Fruit fly (Drosophila melanogaster): ENCODE measurements around the gene Slbp.
A peak's percentile ranks its signal among the peaks of the same experiment; 100 is the strongest.

Gene Slbp

dm6 chr3R:29139767-29140755 is 13.0 kb downstream of the Slbp start:
- no peak for TF ChIP-seq noc (tag; optimal IDR thresholded peaks at IDR 0.05)

- no peak for TF ChIP-seq noc (tag; optimal IDR thresholded peaks at IDR 0.05)
Observed at dm6 chr3R:29138961-29139527, 14.0 kb downstream of the Slbp start.

- no peak for TF ChIP-seq noc (tag; optimal IDR thresholded peaks at IDR 0.05)
Observed at dm6 chr3R:29138407-29138806, 14.7 kb downstream of the Slbp start, which contains the start of the genes Alg13 and superdeath. TSS of gene Alg13 (minus strand) at chr3R:29138573. TSS of gene superdeath (plus strand) at chr3R:29138662.

- peak; percentile 16 for TF ChIP-seq noc (tag; optimal IDR thresholded peaks at IDR 0.05)
Observed at dm6 chr3R:29130902-29131621, 22.0 kb downstream of the Slbp start, which contains the start of the genes dgt6 and Vha100-1. TSS of gene dgt6 (minus strand) at chr3R:29130972. TSS of gene Vha100-1 (plus strand) at chr3R:29131193.

- peak; percentile 57 for TF ChIP-seq noc (tag; optimal IDR thresholded peaks at IDR 0.05)
Observed at dm6 chr3R:29124128-29124527, 28.9 kb downstream of the Slbp start.

dm6 chr3R:29122817-29123611 is 30.1 kb downstream of the Slbp start, which contains the start of the genes yem and Ctl2:
TSS of gene yem (minus strand) at chr3R:29122879.
TSS of gene Ctl2 (plus strand) at chr3R:29123370.
- TF ChIP-seq noc (tag; optimal IDR thresholded peaks at IDR 0.05) = peak; percentile 63

dm6 chr3R:29116167-29116725 is 36.8 kb downstream of the Slbp start, which contains the start of gene Atg14:
TSS of gene Atg14 (plus strand) at chr3R:29116391.
- TF ChIP-seq noc (tag; optimal IDR thresholded peaks at IDR 0.05) = peak; percentile 2

dm6 chr3R:29113392-29113791 is 39.7 kb downstream of the Slbp start:
- TF ChIP-seq noc (tag; optimal IDR thresholded peaks at IDR 0.05) = no peak

dm6 chr3R:29112398-29113150 is 40.5 kb downstream of the Slbp start, which contains the start of the genes alpha-Man-Ib and Pdhb:
TSS of gene alpha-Man-Ib (minus strand) at chr3R:29112822.
TSS of gene Pdhb (plus strand) at chr3R:29113071.
- peak; percentile 60 for TF ChIP-seq noc (tag; optimal IDR thresholded peaks at IDR 0.05)

dm6 chr3R:29111795-29112194 is 41.3 kb downstream of the Slbp start:
- peak; percentile 82 for TF ChIP-seq noc (tag; optimal IDR thresholded peaks at IDR 0.05)

- no peak for TF ChIP-seq noc (tag; optimal IDR thresholded peaks at IDR 0.05)
Observed at dm6 chr3R:29103227-29103626, 49.8 kb downstream of the Slbp start.

Measured in whole organism, larva.